Worm (Caenorhabditis elegans) whole organism, L3 larva: ENCODE results near the gene math-18.

Source experiments
- ceh-16 ChIP-seq: sonication (generic microtip); optimal IDR thresholded peaks from 2 replicates; lab custom pipeline; 2017; ENCODE audit warnings: missing biosample characterization, missing genetic modification characterization
- ceh-82 ChIP-seq: fragments of 150-350 bp; optimal IDR thresholded peaks from 2 replicates; lab custom pipeline; 2014; ENCODE audit warnings: missing biosample characterization, missing genetic modification characterization
- elt-3 ChIP-seq, 3 experiments: fragments of 150-350 bp in 1 of 3; sonication (generic microtip) in 2 of 3; optimal IDR thresholded peaks; 2 replicates in 2 of 3; 4 replicates in 1 of 3; lab custom pipeline; 2014 to 2017; ENCODE audit warnings: missing biosample characterization in 3 of 3, missing genetic modification characterization in 3 of 3
- fos-1 ChIP-seq: fragments of 150-350 bp; optimal IDR thresholded peaks from 2 replicates; lab custom pipeline; 2014; ENCODE audit warnings: missing biosample characterization, missing genetic modification characterization
- jun-1 ChIP-seq: fragments of 150-350 bp; optimal IDR thresholded peaks from 2 replicates; lab custom pipeline; 2014; ENCODE audit warnings: missing biosample characterization, missing genetic modification reagents, missing genetic modification characterization
- lin-15B ChIP-seq: fragments of 150-350 bp; optimal IDR thresholded peaks from 2 replicates; lab custom pipeline; 2014; ENCODE audit warnings: missing biosample characterization, missing genetic modification characterization
- lin-39 ChIP-seq: fragments of 150-350 bp; optimal IDR thresholded peaks from 2 replicates; lab custom pipeline; 2018; ENCODE audit warnings: missing biosample characterization, missing genetic modification reagents, missing genetic modification characterization
- mdl-1 ChIP-seq: fragments of 150-350 bp; optimal IDR thresholded peaks from 2 replicates; lab custom pipeline; 2014; ENCODE audit warnings: missing biosample characterization, missing genetic modification characterization
- mml-1 ChIP-seq: fragments of 150-350 bp; sonication (generic microtip); optimal IDR thresholded peaks from 3 replicates; lab custom pipeline; 2014; ENCODE audit warnings: missing biosample characterization, missing genetic modification characterization
- nhr-11 ChIP-seq: fragments of 150-350 bp; optimal IDR thresholded peaks from 2 replicates; lab custom pipeline; 2014; ENCODE audit warnings: missing biosample characterization, missing genetic modification characterization
- nhr-237 ChIP-seq: fragments of 150-350 bp; optimal IDR thresholded peaks from 2 replicates; lab custom pipeline; 2014; ENCODE audit warnings: missing biosample characterization, missing genetic modification characterization
- nhr-76 ChIP-seq: fragments of 150-350 bp; sonication (generic microtip); optimal IDR thresholded peaks from 5 replicates; lab custom pipeline; 2014; ENCODE audit warnings: missing biosample characterization, missing genetic modification characterization
- sea-2 ChIP-seq: fragments of 150-350 bp; sonication (generic microtip); optimal IDR thresholded peaks from 4 replicates; lab custom pipeline; 2014; ENCODE audit warnings: missing biosample characterization, missing genetic modification reagents, missing genetic modification characterization
- unc-62 ChIP-seq: fragments of 150-350 bp; sonication (generic microtip); optimal IDR thresholded peaks from 4 replicates; lab custom pipeline; 2014; ENCODE audit warnings: missing biosample characterization, missing genetic modification reagents, missing genetic modification characterization

DNA sequence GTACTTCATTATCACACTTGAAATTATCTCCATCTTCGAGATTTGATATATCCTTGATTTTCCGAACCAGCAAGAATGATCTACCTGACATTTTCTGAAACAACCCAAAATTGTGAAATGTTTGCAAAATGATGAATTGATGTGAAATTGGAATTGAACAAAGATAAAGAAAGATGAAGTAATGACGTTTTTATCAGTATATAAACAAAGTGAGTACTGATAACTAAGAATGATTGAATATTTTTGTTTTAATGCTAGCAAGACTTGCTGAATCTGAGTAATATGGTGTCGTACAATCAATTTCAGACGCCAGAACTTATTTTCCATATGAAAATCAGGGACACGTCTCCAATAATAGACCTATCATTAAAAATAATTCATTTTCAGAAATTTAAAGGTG, 31.7 kb upstream of the math-18 start, which contains the start of gene math-37:
- TF ChIP-seq unc-62, result no peak
- TF ChIP-seq mdl-1 (tag; lab: Kevin White, UChicago), result no peak
- no peak for TF ChIP-seq sea-2 (GFP tag; lab: Kevin White, UChicago)
- no peak for TF ChIP-seq elt-3 (tag; optimal IDR thresholded peaks at IDR 0.05; lab: Kevin White, UChicago)
- no peak for TF ChIP-seq nhr-237
- TF ChIP-seq fos-1, result no peak
- no peak for TF ChIP-seq mml-1 (tag; lab: Kevin White, UChicago)
- no peak for TF ChIP-seq lin-39 (tag; lab: Kevin White, UChicago)
- TF ChIP-seq lin-15B (tag; lab: Kevin White, UChicago), result no peak
- no peak for TF ChIP-seq nhr-11 (tag; lab: Kevin White, UChicago)
- no peak for TF ChIP-seq nhr-76
- TF ChIP-seq jun-1 (tag; lab: Kevin White, UChicago), result no peak
- TF ChIP-seq ceh-82 (tag; lab: Kevin White, UChicago), result no peak
- TF ChIP-seq ceh-16, result no peak
